Worm (Caenorhabditis elegans): ENCODE measurements around the gene T03F6.6.

DNA sequence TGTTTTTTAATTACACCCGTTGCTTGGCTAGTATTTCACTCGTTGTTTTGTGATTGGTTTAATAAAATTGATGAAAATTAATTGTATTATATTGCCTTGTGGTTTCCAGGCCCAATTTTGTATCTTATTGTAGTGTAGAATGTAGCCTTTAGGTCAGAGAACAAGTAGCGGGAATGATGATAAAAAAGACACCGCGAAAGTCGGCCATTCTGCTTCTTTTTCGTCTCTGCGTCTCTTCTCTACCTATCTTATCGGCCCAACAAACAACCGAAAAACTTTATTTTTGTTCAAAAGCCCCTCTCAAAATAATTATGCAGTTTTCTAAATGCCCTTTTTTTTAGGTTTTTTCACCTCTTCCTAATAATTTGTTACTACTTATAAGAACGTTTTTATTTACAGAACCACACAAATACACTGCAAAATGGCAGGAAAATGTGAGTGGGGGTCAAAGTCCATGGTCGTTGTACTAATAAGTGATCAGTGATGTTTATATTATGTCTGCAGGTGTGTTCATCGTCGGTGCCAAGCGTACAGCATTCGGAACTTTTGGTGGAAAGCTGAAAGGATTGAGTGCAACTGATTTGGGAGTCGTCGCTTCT is 35.5 kb downstream of the T03F6.6 start, which contains the start of gene acaa-2:
- TF ChIP-seq ceh-16 (tag; optimal IDR thresholded peaks at IDR 0.05) (no peak), jun-1 (tag; optimal IDR thresholded peaks at IDR 0.05) (no peak), aly-2 (tag; optimal IDR thresholded peaks at IDR 0.05) (no peak), pha-4 (tag; optimal IDR thresholded peaks at IDR 0.05) (no peak), lin-39 (tag; optimal IDR thresholded peaks at IDR 0.05) (no peak), nhr-76 (tag; optimal IDR thresholded peaks at IDR 0.05) (no peak), ZK546.5 (tag; optimal IDR thresholded peaks at IDR 0.05) (no peak)
